Fruit fly (Drosophila melanogaster) whole organism, embryonic: ENCODE data around the gene CG33230.

Experiments used
- Aef1 ChIP-seq: fragments of 200-800 bp; sonication (Bioruptor generic); IDR thresholded peaks from 3 replicates; pipeline ENCODE4 v1.3.6; 2022; ENCODE audit warnings: missing biosample characterization, missing genetic modification characterization
- Antp ChIP-seq: fragments of 200-800 bp; sonication (Bioruptor generic); optimal IDR thresholded peaks from 3 replicates; lab custom pipeline; 2016; ENCODE audit warnings: missing biosample characterization, missing genetic modification characterization
- CG10209 ChIP-seq: fragments of 200-800 bp; sonication (Bioruptor generic); optimal IDR thresholded peaks from 3 replicates; lab custom pipeline; 2017; ENCODE audit warnings: missing biosample characterization, mild to moderate bottlenecking, missing genetic modification characterization, missing genetic modification reagents
- CG10959 ChIP-seq: fragments of 200-800 bp; sonication (Bioruptor generic); IDR thresholded peaks from 2 replicates; pipeline ENCODE4 v1.3.6; 2022; ENCODE audit warnings: missing biosample characterization, missing genetic modification characterization
- CG12769 ChIP-seq: fragments of 200-800 bp; sonication (Bioruptor generic); optimal IDR thresholded peaks from 2 replicates; lab custom pipeline; 2019; ENCODE audit warnings: missing biosample characterization, mild to moderate bottlenecking, missing genetic modification characterization, moderate library complexity
- CG15011 ChIP-seq: fragments of 200-800 bp; sonication (Bioruptor generic); optimal IDR thresholded peaks from 3 replicates; lab custom pipeline; 2018; ENCODE audit warnings: missing biosample characterization, mild to moderate bottlenecking, missing genetic modification characterization
- CG15269 ChIP-seq: fragments of 200-800 bp; sonication (Bioruptor generic); optimal IDR thresholded peaks from 2 replicates; lab custom pipeline; 2018; ENCODE audit warnings: missing biosample characterization, mild to moderate bottlenecking, missing genetic modification characterization, moderate library complexity
- CG15514 ChIP-seq: fragments of 200-800 bp; sonication (Bioruptor generic); optimal IDR thresholded peaks from 3 replicates; lab custom pipeline; 2017; ENCODE audit warnings: missing biosample characterization, missing genetic modification characterization, mild to moderate bottlenecking, moderate library complexity, missing genetic modification reagents
- CG2120 ChIP-seq: fragments of 200-800 bp; sonication (Bioruptor generic); optimal IDR thresholded peaks from 3 replicates; lab custom pipeline; 2016; ENCODE audit warnings: missing biosample characterization, missing genetic modification characterization
- CG30403 ChIP-seq: fragments of 200-800 bp; sonication (Bioruptor generic); optimal IDR thresholded peaks from 3 replicates; lab custom pipeline; 2016; ENCODE audit warnings: missing biosample characterization, missing genetic modification characterization
- CG32532 ChIP-seq: fragments of 200-800 bp; sonication (Bioruptor generic); IDR thresholded peaks from 2 replicates; pipeline ENCODE4 v1.3.6; 2022; ENCODE audit warnings: missing biosample characterization, missing genetic modification characterization
- CG34376 ChIP-seq: fragments of 200-800 bp; sonication (Bioruptor generic); optimal IDR thresholded peaks from 2 replicates; lab custom pipeline; 2018; ENCODE audit warnings: missing biosample characterization, mild to moderate bottlenecking, missing genetic modification characterization
- CG3838 ChIP-seq: fragments of 200-800 bp; sonication (Bioruptor generic); optimal IDR thresholded peaks from 3 replicates; lab custom pipeline; 2016; ENCODE audit warnings: missing biosample characterization, missing genetic modification characterization
- CG4820 ChIP-seq: fragments of 200-800 bp; sonication (Bioruptor generic); optimal IDR thresholded peaks from 3 replicates; lab custom pipeline; 2016; ENCODE audit warnings: missing biosample characterization, missing genetic modification characterization
- CG6175 ChIP-seq: fragments of 200-800 bp; sonication (Bioruptor generic); IDR thresholded peaks from 3 replicates; pipeline ENCODE4 v1.3.6; 2022; ENCODE audit warnings: missing biosample characterization, missing genetic modification characterization
- CG6654 ChIP-seq: fragments of 200-800 bp; sonication (Bioruptor generic); optimal IDR thresholded peaks from 2 replicates; lab custom pipeline; 2017; ENCODE audit warnings: missing biosample characterization, mild to moderate bottlenecking, missing genetic modification characterization
- CG7271 ChIP-seq: fragments of 200-800 bp; sonication (Bioruptor generic); optimal IDR thresholded peaks from 2 replicates; lab custom pipeline; 2018; ENCODE audit warnings: missing biosample characterization, mild to moderate bottlenecking, missing genetic modification characterization, moderate library complexity
- CG7745 ChIP-seq: fragments of 200-800 bp; sonication (Bioruptor generic); optimal IDR thresholded peaks from 2 replicates; lab custom pipeline; 2018; ENCODE audit warnings: missing biosample characterization, mild to moderate bottlenecking, missing genetic modification characterization, moderate library complexity
- CG8359 ChIP-seq: fragments of 200-800 bp; sonication (Bioruptor generic); optimal IDR thresholded peaks from 2 replicates; lab custom pipeline; 2017; ENCODE audit warnings: missing biosample characterization, mild to moderate bottlenecking, missing genetic modification characterization, borderline replicate concordance
- CG9215 ChIP-seq: fragments of 200-800 bp; sonication (Bioruptor generic); IDR thresholded peaks from 2 replicates; pipeline ENCODE4 v1.3.6; 2022; ENCODE audit warnings: missing biosample characterization, missing genetic modification characterization
- Camta ChIP-seq: fragments of 200-800 bp; sonication (Bioruptor generic); optimal IDR thresholded peaks from 2 replicates; lab custom pipeline; 2016; ENCODE audit warnings: missing biosample characterization, missing genetic modification characterization
- CoRest ChIP-seq: fragments of 200-800 bp; sonication (Bioruptor generic); optimal IDR thresholded peaks from 3 replicates; lab custom pipeline; 2018; ENCODE audit warnings: missing biosample characterization, mild to moderate bottlenecking, missing genetic modification characterization, moderate library complexity
- Ets97D ChIP-seq: fragments of 200-800 bp; sonication (Bioruptor generic); optimal IDR thresholded peaks from 3 replicates; lab custom pipeline; 2016; ENCODE audit warnings: missing biosample characterization, missing genetic modification characterization
- Fer1 ChIP-seq: fragments of 200-800 bp; sonication (Bioruptor generic); optimal IDR thresholded peaks from 2 replicates; lab custom pipeline; 2017; ENCODE audit warnings: missing biosample characterization, mild to moderate bottlenecking, missing genetic modification characterization
- Kr ChIP-seq: fragments of 200-800 bp; sonication (Bioruptor generic); optimal IDR thresholded peaks from 2 replicates; lab custom pipeline; 2017; ENCODE audit warnings: missing biosample characterization, mild to moderate bottlenecking, missing genetic modification characterization
- Mad ChIP-seq: fragments of 200-800 bp; sonication (Bioruptor generic); optimal IDR thresholded peaks from 2 replicates; lab custom pipeline; 2016; ENCODE audit warnings: missing biosample characterization, missing genetic modification characterization
- Myb ChIP-seq: fragments of 200-800 bp; sonication (Bioruptor generic); optimal IDR thresholded peaks from 2 replicates; lab custom pipeline; 2016; ENCODE audit warnings: missing biosample characterization, missing genetic modification characterization
- NfI ChIP-seq: fragments of 200-800 bp; sonication (Bioruptor generic); optimal IDR thresholded peaks from 3 replicates; lab custom pipeline; 2018; ENCODE audit warnings: missing biosample characterization, mild to moderate bottlenecking, missing genetic modification characterization, moderate library complexity
- Poxn ChIP-seq: fragments of 200-800 bp; sonication (Bioruptor generic); IDR thresholded peaks from 2 replicates; pipeline ENCODE4 v1.3.6; 2022; ENCODE audit warnings: missing biosample characterization, missing genetic modification characterization
- Six4 ChIP-seq: fragments of 200-800 bp; sonication (Bioruptor generic); optimal IDR thresholded peaks from 2 replicates; lab custom pipeline; 2016; ENCODE audit warnings: missing biosample characterization, missing genetic modification characterization
- TFAM ChIP-seq: fragments of 200-800 bp; sonication (Bioruptor generic); optimal IDR thresholded peaks from 2 replicates; lab custom pipeline; 2017; ENCODE audit warnings: missing biosample characterization, missing genetic modification characterization, inconsistent platforms
- ab ChIP-seq: fragments of 200-800 bp; sonication (Bioruptor generic); optimal IDR thresholded peaks from 2 replicates; lab custom pipeline; 2016; ENCODE audit warnings: missing biosample characterization, missing genetic modification characterization
- ac ChIP-seq: fragments of 200-800 bp; sonication (Bioruptor generic); optimal IDR thresholded peaks from 3 replicates; lab custom pipeline; 2017; ENCODE audit warnings: missing biosample characterization, mild to moderate bottlenecking, missing genetic modification characterization
- caup ChIP-seq: fragments of 200-800 bp; sonication (Bioruptor generic); optimal IDR thresholded peaks from 3 replicates; lab custom pipeline; 2017; ENCODE audit warnings: missing biosample characterization, mild to moderate bottlenecking, missing genetic modification characterization, moderate library complexity; ENCODE audit not compliant: severe bottlenecking
- cg ChIP-seq: fragments of 200-800 bp; sonication (Bioruptor generic); optimal IDR thresholded peaks from 3 replicates; lab custom pipeline; 2019; ENCODE audit warnings: missing biosample characterization, mild to moderate bottlenecking, missing genetic modification characterization, moderate library complexity
- chif ChIP-seq, 2 experiments: fragments of 200-800 bp; sonication (Bioruptor generic); optimal IDR thresholded peaks; 3 replicates each; lab custom pipeline; 2016; ENCODE audit warnings: missing biosample characterization in 2 of 2, missing genetic modification characterization in 2 of 2
- corto ChIP-seq: fragments of 200-800 bp; sonication (Bioruptor generic); optimal IDR thresholded peaks from 2 replicates; lab custom pipeline; 2016; ENCODE audit warnings: missing biosample characterization, mild to moderate bottlenecking, missing genetic modification characterization, moderate library complexity
- dmrt99B ChIP-seq: fragments of 200-800 bp; sonication (Bioruptor generic); optimal IDR thresholded peaks from 2 replicates; lab custom pipeline; 2018; ENCODE audit warnings: missing biosample characterization, mild to moderate bottlenecking, missing genetic modification characterization, moderate library complexity
- eve ChIP-seq, 2 experiments: fragments of >200 bp; optimal IDR thresholded peaks; 2 replicates each; lab custom pipeline; 2017; ENCODE audit warnings: missing biosample characterization in 2 of 2, missing genetic modification characterization in 2 of 2
- eyg ChIP-seq: fragments of 200-800 bp; sonication (Bioruptor generic); optimal IDR thresholded peaks from 3 replicates; lab custom pipeline; 2016; ENCODE audit warnings: missing biosample characterization, missing genetic modification characterization
- fru ChIP-seq: fragments of >200 bp; optimal IDR thresholded peaks from 2 replicates; lab custom pipeline; 2017
- luna ChIP-seq: fragments of 200-800 bp; sonication (Bioruptor generic); optimal IDR thresholded peaks from 2 replicates; lab custom pipeline; 2016; ENCODE audit warnings: missing biosample characterization, missing genetic modification characterization
- pho ChIP-seq: fragments of 200-800 bp; sonication (Bioruptor generic); optimal IDR thresholded peaks from 2 replicates; lab custom pipeline; 2016; ENCODE audit warnings: missing biosample characterization, missing genetic modification characterization
- pum ChIP-seq: fragments of 200-800 bp; sonication (Bioruptor generic); optimal IDR thresholded peaks from 2 replicates; lab custom pipeline; 2016; ENCODE audit warnings: missing biosample characterization, missing genetic modification characterization
- sna ChIP-seq: fragments of 200-800 bp; sonication (Bioruptor generic); IDR thresholded peaks from 2 replicates; pipeline ENCODE4 v1.3.6; 2022; ENCODE audit warnings: missing biosample characterization, missing genetic modification characterization; ENCODE audit not compliant: partially characterized antibody
- tin ChIP-seq: fragments of 200-800 bp; sonication (Bioruptor generic); optimal IDR thresholded peaks from 3 replicates; lab custom pipeline; 2016; ENCODE audit warnings: missing biosample characterization, missing genetic modification characterization
- tx ChIP-seq: fragments of 200-800 bp; sonication (Bioruptor generic); optimal IDR thresholded peaks from 2 replicates; lab custom pipeline; 2016; ENCODE audit warnings: missing biosample characterization, missing genetic modification characterization
- unpg ChIP-seq: fragments of 200-800 bp; sonication (Bioruptor generic); optimal IDR thresholded peaks from 3 replicates; lab custom pipeline; 2018; ENCODE audit warnings: missing biosample characterization, mild to moderate bottlenecking, missing genetic modification characterization, moderate library complexity
- yki ChIP-seq: fragments of >200 bp; optimal IDR thresholded peaks from 3 replicates; lab custom pipeline; 2018
- zfh1 ChIP-seq: fragments of 200-800 bp; sonication (Bioruptor generic); IDR thresholded peaks from 3 replicates; pipeline ENCODE4 v1.3.6; 2022; ENCODE audit warnings: missing biosample characterization, missing genetic modification characterization

Gene CG33230

DNA sequence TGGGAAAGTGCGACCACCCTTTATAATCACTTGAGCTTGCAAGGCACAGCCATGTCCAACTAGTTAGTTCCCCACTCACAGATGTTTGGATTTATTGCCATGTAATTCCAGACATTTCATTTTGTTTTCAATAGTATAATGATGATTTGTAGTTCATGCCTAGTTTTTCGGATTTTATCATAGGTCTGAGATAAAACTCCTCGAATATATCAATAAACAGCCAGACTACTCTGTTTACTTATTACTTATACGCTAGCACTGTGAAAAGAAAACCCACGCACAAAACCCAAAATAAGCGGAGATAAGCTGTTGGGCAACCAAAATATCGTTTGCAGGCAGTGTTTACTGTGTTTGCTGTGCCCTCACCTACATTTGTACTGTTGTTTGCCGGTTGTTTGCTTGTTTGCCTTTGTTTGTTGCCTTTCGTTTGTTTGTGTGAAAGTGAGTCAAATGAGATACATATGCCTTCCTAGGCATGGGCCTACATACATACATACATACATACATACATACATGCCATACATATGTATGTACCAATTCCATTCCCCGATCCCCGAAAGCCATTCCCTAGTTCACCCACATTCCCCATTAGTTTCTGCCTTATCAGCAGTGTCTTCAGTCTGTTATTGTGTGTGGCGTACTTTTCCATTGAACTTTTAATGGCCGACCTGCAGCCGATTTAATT lies 38.9 kb upstream of the CG33230 start (continued):
- TF ChIP-seq Kr (GFP tag; lab: Kevin White, UChicago) = peak; percentile 93
- TF ChIP-seq luna = no peak
- TF ChIP-seq chif (GFP tag; optimal IDR thresholded peaks at IDR 0.05; lab: Kevin White, UChicago) = peak in 1 of 2 experiments; percentile 58
- TF ChIP-seq fru (lab: Kevin White, UChicago) = no peak
- TF ChIP-seq Six4 (GFP tag; lab: Kevin White, UChicago) = peak; percentile 67
- TF ChIP-seq CG15011 (GFP tag; lab: Kevin White, UChicago) = peak; percentile 71
- peak; percentile 81 for TF ChIP-seq CG10209 (GFP tag; lab: Kevin White, UChicago)
- TF ChIP-seq CG32532 = no peak
- TF ChIP-seq pho (GFP tag; lab: Kevin White, UChicago) = peak; percentile 31
- peak; percentile 36 for TF ChIP-seq CG15514
- TF ChIP-seq dmrt99B = peak; percentile 82
- peak; percentile 28 for TF ChIP-seq zfh1 (GFP tag; lab: Robert Waterston, UW)
- peak; percentile 47 for TF ChIP-seq NfI (GFP tag; lab: Kevin White, UChicago)
- peak; percentile 70 for TF ChIP-seq CG7271
- TF ChIP-seq Fer1 (GFP tag; lab: Kevin White, UChicago) = peak; percentile 78
- TF ChIP-seq CG8359 (GFP tag; lab: Kevin White, UChicago) = peak; percentile 81
- TF ChIP-seq TFAM (GFP tag; lab: Kevin White, UChicago) = peak; percentile 58
- no peak for TF ChIP-seq ab (GFP tag; lab: Kevin White, UChicago)
- TF ChIP-seq CG12769 (tag; lab: Kevin White, UChicago) = peak; percentile 50
- no peak for TF ChIP-seq Aef1 (GFP tag; lab: Robert Waterston, UW)
- no peak for TF ChIP-seq CG9215 (GFP tag; lab: Robert Waterston, UW)
- peak; percentile 56 for TF ChIP-seq CG34376 (GFP tag; lab: Kevin White, UChicago)
- no peak for TF ChIP-seq tx
- peak; percentile 64 for TF ChIP-seq eyg (GFP tag; lab: Kevin White, UChicago)
- TF ChIP-seq CG6175 (GFP tag; lab: Robert Waterston, UW) = no peak
- peak; percentile 67 for TF ChIP-seq CG3838 (GFP tag; lab: Kevin White, UChicago)
- peak; percentile 73 for TF ChIP-seq cg
- TF ChIP-seq yki = no peak
- TF ChIP-seq CG15269 = peak; percentile 55
- no peak for TF ChIP-seq sna (GFP tag; lab: Robert Waterston, UW)
- TF ChIP-seq Antp (GFP tag; lab: Kevin White, UChicago) = peak; percentile 68
- peak; percentile 73 for TF ChIP-seq Camta (GFP tag; lab: Kevin White, UChicago)
- no peak for TF ChIP-seq corto (GFP tag; lab: Kevin White, UChicago)
- TF ChIP-seq CG7745 (tag; lab: Kevin White, UChicago) = peak; percentile 79
- peak; percentile 28 for TF ChIP-seq caup (GFP tag; lab: Kevin White, UChicago)
- peak; percentile 61 for TF ChIP-seq CG4820
- TF ChIP-seq pum (GFP tag; lab: Kevin White, UChicago) = peak; percentile 62
- TF ChIP-seq eve (GFP tag; optimal IDR thresholded peaks at IDR 0.05; lab: Kevin White, UChicago) = peak in 1 of 2 experiments; percentile 87
- TF ChIP-seq CG2120 (GFP tag; lab: Kevin White, UChicago) = peak; percentile 54
- peak; percentile 45; the same call in 1 of the 2 replicates for TF ChIP-seq CG10959 (GFP tag; lab: Robert Waterston, UW)
- no peak for TF ChIP-seq Poxn (GFP tag; lab: Robert Waterston, UW)
- no peak for TF ChIP-seq Mad (GFP tag; lab: Kevin White, UChicago)
- TF ChIP-seq CoRest = peak; percentile 64
- TF ChIP-seq CG30403 (GFP tag; lab: Kevin White, UChicago) = peak; percentile 36
- peak; percentile 39 for TF ChIP-seq Myb (GFP tag; lab: Kevin White, UChicago)
- TF ChIP-seq Ets97D = peak; percentile 37
- peak; percentile 10 for TF ChIP-seq CG6654 (GFP tag; lab: Kevin White, UChicago)
- TF ChIP-seq unpg = peak; percentile 60
- peak; percentile 52 for TF ChIP-seq tin (GFP tag; lab: Kevin White, UChicago)
- peak; percentile 91 for TF ChIP-seq ac (GFP tag; lab: Kevin White, UChicago)
